Worm (Caenorhabditis elegans) whole organism, L4 larva: Measurements from ENCODE around the gene nucb-1.

Experiments
- ceh-82 ChIP-seq: sonication (generic microtip); optimal IDR thresholded peaks from 2 replicates; lab custom pipeline; 2017; ENCODE audit warnings: missing biosample characterization, missing genetic modification characterization
- dmd-6 ChIP-seq: fragments of 200-800 bp; sonication (Bioruptor generic); IDR thresholded peaks from 2 replicates; pipeline ENCODE4 v1.3.6; 2022; ENCODE audit warnings: missing genetic modification reagents, missing genetic modification characterization, missing compliant biosample characterization
- dpl-1 ChIP-seq: fragments of 150-350 bp; optimal IDR thresholded peaks from 2 replicates; lab custom pipeline; 2014; ENCODE audit warnings: missing biosample characterization, missing genetic modification reagents, missing genetic modification characterization
- madf-5 ChIP-seq, 2 experiments: fragments of 200-800 bp; sonication (Bioruptor generic); IDR thresholded peaks; 2 replicates each; pipeline ENCODE4 v1.3.6; 2022; ENCODE audit warnings: missing compliant biosample characterization in 2 of 2, missing genetic modification characterization in 2 of 2
- nhr-102 ChIP-seq: sonication (generic microtip); optimal IDR thresholded peaks from 2 replicates; lab custom pipeline; 2016; ENCODE audit warnings: mild to moderate bottlenecking, missing genetic modification characterization, moderate library complexity, missing compliant biosample characterization
- nhr-237 ChIP-seq: sonication (generic microtip); optimal IDR thresholded peaks from 2 replicates; lab custom pipeline; 2017; ENCODE audit warnings: missing biosample characterization, missing genetic modification characterization
- pqm-1 ChIP-seq: sonication (generic microtip); optimal IDR thresholded peaks from 2 replicates; lab custom pipeline; 2017; ENCODE audit warnings: missing biosample characterization, missing genetic modification characterization

- TF ChIP-seq nhr-102, result no peak
- TF ChIP-seq pqm-1 (tag; lab: Kevin White, UChicago), result no peak
- TF ChIP-seq madf-5 (GFP tag; IDR thresholded peaks at IDR 0.05; lab: Robert Waterston, UW), result no peak
- no peak for TF ChIP-seq dpl-1 (GFP tag; lab: Kevin White, UChicago)
- no peak for TF ChIP-seq dmd-6
- no peak for TF ChIP-seq nhr-237 (tag; lab: Kevin White, UChicago)
- no peak for TF ChIP-seq ceh-82
These were observed 6.0 kb downstream of the nucb-1 start for ce11 chrX:10203501-10203900.
